Worm (Caenorhabditis elegans) whole organism, late embryonic: ENCODE measurements around the gene alfa-1.

Source experiments
- C08G9.2 ChIP-seq: sonication (generic microtip); optimal IDR thresholded peaks from 2 replicates; lab custom pipeline; 2016; ENCODE audit warnings: mild to moderate bottlenecking, missing genetic modification characterization, moderate library complexity, missing compliant biosample characterization
- C38D4.7 ChIP-seq: fragments of 200-800 bp; sonication (Bioruptor generic); optimal IDR thresholded peaks from 2 replicates; lab custom pipeline; 2018; ENCODE audit warnings: mild to moderate bottlenecking, missing genetic modification characterization, moderate library complexity, missing compliant biosample characterization
- F13H6.1 ChIP-seq: sonication (generic microtip); optimal IDR thresholded peaks from 2 replicates; lab custom pipeline; 2016; ENCODE audit warnings: missing genetic modification characterization, missing compliant biosample characterization
- K09A11.1 ChIP-seq: sonication (generic microtip); optimal IDR thresholded peaks from 2 replicates; lab custom pipeline; 2017; ENCODE audit warnings: antibody characterized with exemption, mild to moderate bottlenecking, missing genetic modification characterization, missing compliant biosample characterization; ENCODE audit not compliant: insufficient read depth
- T23F11.4 ChIP-seq: fragments of 200-800 bp; sonication (Bioruptor generic); optimal IDR thresholded peaks from 2 replicates; lab custom pipeline; 2018; ENCODE audit warnings: mild to moderate bottlenecking, missing genetic modification characterization, missing compliant biosample characterization
- Y22D7AL.16 ChIP-seq: sonication (generic microtip); optimal IDR thresholded peaks from 2 replicates; lab custom pipeline; 2016; ENCODE audit warnings: missing genetic modification characterization, missing compliant biosample characterization
- ama-1 ChIP-seq: fragments of 150-350 bp; optimal IDR thresholded peaks from 2 replicates; lab custom pipeline; 2014
- ceh-18 ChIP-seq: sonication (generic microtip); optimal IDR thresholded peaks from 2 replicates; lab custom pipeline; 2016; ENCODE audit warnings: missing genetic modification characterization, missing compliant biosample characterization
- ceh-2 ChIP-seq: sonication (generic microtip); optimal IDR thresholded peaks from 2 replicates; lab custom pipeline; 2016; ENCODE audit warnings: missing genotype, missing genetic modification characterization, missing compliant biosample characterization
- ceh-22 ChIP-seq: sonication (generic microtip); optimal IDR thresholded peaks from 2 replicates; lab custom pipeline; 2017; ENCODE audit warnings: missing biosample characterization, missing genetic modification characterization
- ceh-30 ChIP-seq: fragments of 150-350 bp; optimal IDR thresholded peaks from 2 replicates; lab custom pipeline; 2014; ENCODE audit warnings: missing biosample characterization, missing genetic modification characterization
- ceh-31 ChIP-seq: sonication (generic microtip); optimal IDR thresholded peaks from 2 replicates; lab custom pipeline; 2016; ENCODE audit warnings: missing genetic modification characterization, missing compliant biosample characterization
- ceh-34 ChIP-seq: sonication (generic microtip); optimal IDR thresholded peaks from 2 replicates; lab custom pipeline; 2016; ENCODE audit warnings: mild to moderate bottlenecking, missing genetic modification characterization, missing compliant biosample characterization
- ceh-45 ChIP-seq: fragments of 200-800 bp; sonication (Bioruptor generic); IDR thresholded peaks from 2 replicates; pipeline ENCODE4 v1.3.6; 2022; ENCODE audit warnings: missing genetic modification reagents, missing genetic modification characterization, missing compliant biosample characterization
- ceh-6 ChIP-seq: fragments of 200-800 bp; sonication (Bioruptor generic); optimal IDR thresholded peaks from 2 replicates; lab custom pipeline; 2018; ENCODE audit warnings: mild to moderate bottlenecking, missing genetic modification characterization, missing compliant biosample characterization
- ceh-9 ChIP-seq: sonication (generic microtip); optimal IDR thresholded peaks from 2 replicates; lab custom pipeline; 2016; ENCODE audit warnings: mild to moderate bottlenecking, missing genetic modification characterization, inconsistent platforms, missing compliant biosample characterization
- dve-1 ChIP-seq: sonication (generic microtip); optimal IDR thresholded peaks from 2 replicates; lab custom pipeline; 2017; ENCODE audit warnings: antibody characterized with exemption, mild to moderate bottlenecking, missing genetic modification characterization, missing compliant biosample characterization
- elt-2 ChIP-seq: sonication (generic microtip); optimal IDR thresholded peaks from 2 replicates; lab custom pipeline; 2016; ENCODE audit warnings: missing genetic modification reagents, missing genetic modification characterization, missing compliant biosample characterization
- elt-4 ChIP-seq: sonication (generic microtip); optimal IDR thresholded peaks from 2 replicates; lab custom pipeline; 2016; ENCODE audit warnings: missing genetic modification characterization, missing compliant biosample characterization
- ets-4 ChIP-seq: sonication (generic microtip); optimal IDR thresholded peaks from 2 replicates; lab custom pipeline; 2016; ENCODE audit warnings: missing genetic modification characterization, missing compliant biosample characterization
- eyg-1 ChIP-seq: sonication (generic microtip); optimal IDR thresholded peaks from 2 replicates; lab custom pipeline; 2016; ENCODE audit warnings: missing genotype, missing genetic modification characterization, missing compliant biosample characterization
- fax-1 ChIP-seq: sonication (generic microtip); optimal IDR thresholded peaks from 2 replicates; lab custom pipeline; 2016; ENCODE audit warnings: missing genotype, missing genetic modification characterization, missing compliant biosample characterization
- hlh-13 ChIP-seq: fragments of 200-800 bp; sonication (Bioruptor generic); optimal IDR thresholded peaks from 2 replicates; lab custom pipeline; 2018; ENCODE audit warnings: mild to moderate bottlenecking, missing genetic modification characterization, missing compliant biosample characterization
- hlh-15 ChIP-seq: sonication (generic microtip); optimal IDR thresholded peaks from 2 replicates; lab custom pipeline; 2016; ENCODE audit warnings: missing genetic modification characterization, missing compliant biosample characterization
- hlh-30 ChIP-seq: sonication (generic microtip); optimal IDR thresholded peaks from 2 replicates; lab custom pipeline; 2017; ENCODE audit warnings: antibody characterized with exemption, missing genetic modification characterization, missing compliant biosample characterization; ENCODE audit not compliant: insufficient read depth
- hlh-6 ChIP-seq: sonication (generic microtip); optimal IDR thresholded peaks from 2 replicates; lab custom pipeline; 2016; ENCODE audit warnings: missing genotype, missing genetic modification characterization, missing compliant biosample characterization
- lin-11 ChIP-seq: fragments of 200-800 bp; sonication (Bioruptor generic); optimal IDR thresholded peaks from 2 replicates; lab custom pipeline; 2018; ENCODE audit warnings: mild to moderate bottlenecking, missing genetic modification characterization, missing compliant biosample characterization
- mec-3 ChIP-seq: sonication (generic microtip); optimal IDR thresholded peaks from 2 replicates; lab custom pipeline; 2016; ENCODE audit warnings: borderline replicate concordance, missing genetic modification characterization, missing compliant biosample characterization
- nhr-11 ChIP-seq: fragments of 150-350 bp; optimal IDR thresholded peaks from 2 replicates; lab custom pipeline; 2014; ENCODE audit warnings: missing biosample characterization, missing genetic modification characterization
- nhr-232 ChIP-seq: sonication (generic microtip); optimal IDR thresholded peaks from 2 replicates; lab custom pipeline; 2016; ENCODE audit warnings: missing genetic modification characterization, missing compliant biosample characterization
- odd-2 ChIP-seq: sonication (generic microtip); optimal IDR thresholded peaks from 2 replicates; lab custom pipeline; 2017; ENCODE audit warnings: antibody characterized with exemption, mild to moderate bottlenecking, missing genetic modification characterization, missing compliant biosample characterization
- pat-9 ChIP-seq: fragments of 200-800 bp; sonication (Bioruptor generic); optimal IDR thresholded peaks from 2 replicates; lab custom pipeline; 2018; ENCODE audit warnings: mild to moderate bottlenecking, missing genetic modification characterization, moderate library complexity, missing compliant biosample characterization
- pha-2 ChIP-seq: sonication (generic microtip); optimal IDR thresholded peaks from 2 replicates; lab custom pipeline; 2017; ENCODE audit warnings: mild to moderate bottlenecking, missing genetic modification characterization, missing compliant biosample characterization
- pros-1 ChIP-seq: fragments of 150-350 bp; optimal IDR thresholded peaks from 2 replicates; lab custom pipeline; 2014; ENCODE audit warnings: missing biosample characterization, missing genetic modification reagents, missing genetic modification characterization
- rnt-1 ChIP-seq: sonication (generic microtip); optimal IDR thresholded peaks from 2 replicates; lab custom pipeline; 2016; ENCODE audit warnings: missing genetic modification characterization, missing compliant biosample characterization
- sdc-2 ChIP-seq: sonication (generic microtip); optimal IDR thresholded peaks from 2 replicates; lab custom pipeline; 2016; ENCODE audit warnings: missing genotype, missing genetic modification characterization, missing compliant biosample characterization
- sox-2 ChIP-seq: fragments of 200-800 bp; sonication (Bioruptor generic); IDR thresholded peaks from 2 replicates; pipeline ENCODE4 v1.3.6; 2022; ENCODE audit warnings: missing genetic modification reagents, missing genetic modification characterization, missing compliant biosample characterization
- sox-4 ChIP-seq: sonication (generic microtip); optimal IDR thresholded peaks from 2 replicates; lab custom pipeline; 2017; ENCODE audit warnings: mild to moderate bottlenecking, missing genetic modification characterization, inconsistent platforms, missing compliant biosample characterization
- tbx-2 ChIP-seq: sonication (generic microtip); optimal IDR thresholded peaks from 2 replicates; lab custom pipeline; 2016; ENCODE audit warnings: missing genetic modification characterization, missing compliant biosample characterization
- ttx-3 ChIP-seq: sonication (generic microtip); optimal IDR thresholded peaks from 2 replicates; lab custom pipeline; 2016; ENCODE audit warnings: missing genetic modification reagents, missing genetic modification characterization, missing compliant biosample characterization
- unc-42 ChIP-seq: sonication (generic microtip); optimal IDR thresholded peaks from 2 replicates; lab custom pipeline; 2016; ENCODE audit warnings: missing genotype, missing genetic modification characterization, missing compliant biosample characterization
- unc-55 ChIP-seq: sonication (generic microtip); optimal IDR thresholded peaks from 2 replicates; lab custom pipeline; 2017; ENCODE audit warnings: missing biosample characterization, missing genetic modification reagents, missing genetic modification characterization
- unc-86 ChIP-seq: sonication (generic microtip); optimal IDR thresholded peaks from 2 replicates; lab custom pipeline; 2016; ENCODE audit warnings: missing genetic modification characterization, missing compliant biosample characterization
- zip-5 ChIP-seq: sonication (generic microtip); optimal IDR thresholded peaks from 2 replicates; lab custom pipeline; 2016; ENCODE audit warnings: missing genetic modification characterization, missing compliant biosample characterization
- ztf-16 ChIP-seq: sonication (generic microtip); optimal IDR thresholded peaks from 2 replicates; lab custom pipeline; 2017; ENCODE audit warnings: missing genetic modification characterization, missing compliant biosample characterization

alfa-1 gene

DNA sequence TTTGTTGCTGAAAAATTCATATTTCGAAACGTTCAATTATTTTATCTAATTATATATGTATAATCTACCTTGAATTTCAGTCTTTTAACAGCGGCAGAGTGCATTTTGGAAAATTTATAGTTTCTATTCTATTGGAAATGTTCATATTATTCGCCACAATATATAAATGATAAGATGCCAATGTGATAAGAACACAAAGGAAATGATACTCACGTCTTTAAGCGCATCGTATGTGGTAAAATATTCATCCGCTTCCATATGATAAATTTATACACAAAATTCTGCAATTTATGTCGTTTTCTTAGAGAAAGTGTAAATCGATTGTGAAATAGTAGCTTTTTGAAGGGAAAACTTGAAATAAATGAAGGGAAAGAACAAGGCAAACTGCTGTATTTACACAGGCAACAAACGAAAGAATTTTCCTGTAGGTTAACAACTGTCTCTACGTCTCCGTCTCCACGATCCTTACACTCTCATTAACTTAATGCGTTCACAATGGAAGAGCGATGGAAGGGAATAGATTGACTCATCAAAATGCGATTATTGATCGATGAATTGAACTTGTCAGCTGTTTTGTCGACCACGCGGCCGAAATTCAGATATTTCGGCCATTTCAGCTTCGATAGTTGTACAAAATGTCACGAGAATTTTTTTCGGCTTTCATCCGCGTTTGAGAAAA lies at the start of gene alfa-1:
TSS of gene alfa-1 (minus strand) at position 515 of the 679 bp plus-strand sequence.
- TF ChIP-seq elt-2 (peak; percentile 79), unc-42 (tag; lab: Kevin White, UChicago) (no peak), dve-1 (tag; lab: Kevin White, UChicago) (no peak), ztf-16 (tag; lab: Kevin White, UChicago) (no peak)

DNA sequence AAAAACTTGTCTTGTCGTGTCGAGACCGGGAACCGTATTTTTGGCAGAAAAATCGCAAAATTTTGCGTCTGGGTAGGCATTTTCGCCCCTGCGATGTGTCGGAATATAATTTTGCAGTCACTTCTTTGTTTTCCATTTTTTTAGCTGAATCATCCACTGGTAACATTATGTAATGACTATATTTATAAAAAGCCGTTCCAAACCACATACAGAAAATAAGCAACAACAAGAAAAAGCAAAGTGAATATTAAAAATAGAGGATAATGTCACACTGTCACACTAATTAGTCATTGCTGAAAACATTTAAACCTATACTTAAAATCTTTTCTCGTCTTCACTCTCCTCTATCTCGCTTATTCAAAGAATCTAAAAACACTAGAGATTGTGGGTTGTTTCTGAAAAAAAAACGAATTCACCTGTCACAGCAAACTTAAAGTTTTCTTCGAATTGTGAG lies 47.0 kb upstream of the alfa-1 start, which contains the start of gene sre-1:
TSS of gene sre-1 (plus strand) at position 404 of the 454 bp plus-strand sequence.
- TF ChIP-seq sox-2 (GFP tag; lab: Robert Waterston, UW) (no peak), tbx-2 (no peak), ceh-31 (tag; lab: Kevin White, UChicago) (no peak), ztf-16 (tag; lab: Kevin White, UChicago) (no peak), sox-4 (tag; lab: Kevin White, UChicago) (no peak), F13H6.1 (tag; lab: Kevin White, UChicago) (no peak), Y22D7AL.16 (tag; lab: Kevin White, UChicago) (no peak)

DNA sequence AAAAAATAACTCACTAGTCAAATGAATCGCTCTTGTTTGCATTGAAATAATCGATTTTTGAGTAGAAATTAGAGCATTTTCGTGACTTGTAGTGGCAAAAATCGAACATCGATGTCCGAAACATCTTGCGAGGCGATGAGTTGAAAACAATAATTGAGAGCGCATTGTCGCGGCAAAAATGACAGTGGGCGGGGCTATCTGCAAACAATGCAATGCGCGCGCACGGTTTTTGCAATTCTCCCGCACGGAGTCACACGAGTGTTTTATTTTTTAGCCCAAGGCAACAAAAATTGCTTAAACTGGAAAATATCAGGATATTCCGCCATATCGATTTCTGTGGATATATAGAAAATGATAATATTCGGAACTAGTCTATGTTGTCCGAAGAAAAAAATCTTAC lies 46.2 kb upstream of the alfa-1 start, which contains the start of gene B0495.9:
TSS of gene B0495.9 (minus strand) at position 171 of the 400 bp plus-strand sequence.
- TF ChIP-seq Y22D7AL.16 (tag; lab: Kevin White, UChicago) (peak; percentile 83), mec-3 (tag; lab: Kevin White, UChicago) (peak; percentile 75), hlh-15 (tag; lab: Kevin White, UChicago) (peak; percentile 90), unc-86 (tag; lab: Kevin White, UChicago) (peak; percentile 92), lin-11 (tag; lab: Kevin White, UChicago) (peak; percentile 75), unc-42 (tag; lab: Kevin White, UChicago) (peak; percentile 64), unc-55 (no peak), nhr-232 (peak; percentile 84), elt-4 (peak; percentile 61), K09A11.1 (tag; lab: Kevin White, UChicago) (peak; percentile 84), hlh-6 (tag; lab: Kevin White, UChicago) (peak; percentile 89), ceh-9 (peak; percentile 23), odd-2 (tag; lab: Kevin White, UChicago) (peak; percentile 85), ttx-3 (tag; lab: Kevin White, UChicago) (peak; percentile 90), nhr-11 (peak; percentile 14), ama-1 (lab: Kevin White, UChicago) (no peak), hlh-13 (GFP tag; lab: Kevin White, UChicago) (peak; percentile 73), sdc-2 (peak; percentile 81), ceh-31 (tag; lab: Kevin White, UChicago) (peak; percentile 91), ceh-22 (peak; percentile 78), eyg-1 (tag; lab: Kevin White, UChicago) (peak; percentile 84), ets-4 (tag; lab: Kevin White, UChicago) (peak; percentile 18), T23F11.4 (GFP tag; lab: Kevin White, UChicago) (peak; percentile 84), elt-2 (peak; percentile 96), pha-2 (tag; lab: Kevin White, UChicago) (peak; percentile 82), C38D4.7 (GFP tag; lab: Kevin White, UChicago) (peak; percentile 88), ceh-6 (GFP tag; lab: Kevin White, UChicago) (peak; percentile 86), pros-1 (no peak), ceh-2 (tag; lab: Kevin White, UChicago) (peak; percentile 87), C08G9.2 (tag; lab: Kevin White, UChicago) (peak; percentile 87), dve-1 (tag; lab: Kevin White, UChicago) (peak; percentile 13), ceh-34 (tag; lab: Kevin White, UChicago) (peak; percentile 94), ceh-30 (tag; lab: Kevin White, UChicago) (no peak), sox-2 (GFP tag; lab: Robert Waterston, UW) (peak; percentile 80), pat-9 (tag; lab: Kevin White, UChicago) (peak; percentile 90), tbx-2 (peak; percentile 95), zip-5 (tag; lab: Kevin White, UChicago) (peak; percentile 81), fax-1 (tag; lab: Kevin White, UChicago) (peak; percentile 89), ceh-45 (peak; percentile 71; the same call in 1 of the 2 replicates), ceh-18 (tag; lab: Kevin White, UChicago) (peak; percentile 55), F13H6.1 (tag; lab: Kevin White, UChicago) (peak; percentile 89), rnt-1 (tag; lab: Kevin White, UChicago) (peak; percentile 86), hlh-30 (tag; lab: Kevin White, UChicago) (peak; percentile 42)
